Worm (Caenorhabditis elegans): ENCODE results near the gene sgk-1.

- no peak for TF ChIP-seq fkh-10 (GFP tag; optimal IDR thresholded peaks at IDR 0.05)
- TF ChIP-seq snpc-4 (tag; optimal IDR thresholded peaks at IDR 0.05) = no peak
- TF ChIP-seq unc-62 (GFP tag; optimal IDR thresholded peaks at IDR 0.05 in 1 of 2) = peak in 1 of 2 experiments; percentile 42
- no peak for TF ChIP-seq unc-62 (tag; optimal IDR thresholded peaks at IDR 0.05)
- no peak for TF ChIP-seq cey-2 (tag; optimal IDR thresholded peaks at IDR 0.05; ENCODE audit: borderline replicate concordance, insufficient read depth)
Observed at ce11 chrX:16244764-16245244, 17.1 kb downstream of the sgk-1 start, which contains the start of gene W10G6.1.
